Fruit fly (Drosophila melanogaster): ENCODE data around the gene Ubi-p63E.

Ubi-p63E gene

dm6 chr3L:3882046-3882445 is 20.9 kb downstream of the Ubi-p63E start:
- TF ChIP-seq Sin3A (optimal IDR thresholded peaks at IDR 0.05) (no peak), insv (optimal IDR thresholded peaks at IDR 0.05) (no peak), psq (optimal IDR thresholded peaks at IDR 0.05) (no peak), ttk (optimal IDR thresholded peaks at IDR 0.05) (no peak), Myc (optimal IDR thresholded peaks at IDR 0.05) (no peak), h (optimal IDR thresholded peaks at IDR 0.05) (no peak)

DNA sequence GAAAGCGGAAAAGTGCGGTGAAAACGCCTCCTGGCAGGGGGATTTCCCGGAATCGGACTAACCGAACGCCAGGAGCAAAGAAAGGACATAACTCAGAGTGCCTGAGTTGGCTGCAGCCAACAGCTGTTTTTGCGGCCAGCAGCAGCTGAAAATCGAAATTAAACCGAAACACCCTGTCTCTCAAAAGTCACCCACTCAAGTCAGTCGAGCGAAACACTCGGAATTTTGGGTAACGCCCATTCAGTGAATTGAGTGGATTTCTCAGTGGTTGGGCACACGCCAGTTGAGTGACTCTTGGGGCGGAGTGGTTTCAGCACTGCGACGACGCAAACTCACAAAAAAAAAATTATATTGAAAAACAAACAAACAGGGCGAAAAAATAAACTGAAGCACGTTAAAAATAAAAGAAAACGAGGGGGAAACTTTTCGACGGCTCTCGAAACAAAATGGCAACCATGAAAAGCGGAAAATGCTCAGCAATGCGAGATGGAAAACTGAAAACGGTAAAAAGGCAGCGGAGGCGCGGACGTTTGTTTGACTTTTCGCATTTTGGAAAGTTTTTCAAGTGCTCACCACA is 24.2 kb downstream of the Ubi-p63E start:
- TF ChIP-seq Sin3A (optimal IDR thresholded peaks at IDR 0.05) (no peak), ttk (optimal IDR thresholded peaks at IDR 0.05) (no peak), h (optimal IDR thresholded peaks at IDR 0.05) (no peak), insv (optimal IDR thresholded peaks at IDR 0.05) (no peak), Myc (optimal IDR thresholded peaks at IDR 0.05) (no peak)

DNA sequence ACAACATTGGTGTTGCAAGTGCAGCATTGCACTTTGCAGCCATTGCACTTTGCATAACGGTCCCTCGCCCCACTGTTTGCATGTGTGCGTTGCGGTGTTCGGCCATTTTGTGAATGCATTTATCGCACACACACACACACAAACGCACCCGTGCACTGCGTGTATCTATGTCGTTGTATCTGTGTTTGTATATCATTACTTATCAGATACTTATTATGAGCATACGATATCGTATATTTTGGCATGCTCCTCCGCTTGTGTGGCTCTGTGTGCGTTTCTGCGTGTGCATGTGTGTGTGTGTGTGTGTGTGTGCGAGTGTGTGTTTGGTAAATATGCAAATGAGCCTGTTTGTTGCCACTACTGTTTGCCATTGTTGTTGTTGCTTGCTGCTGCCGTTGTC is 26.1 kb downstream of the Ubi-p63E start:
- TF ChIP-seq Myc (optimal IDR thresholded peaks at IDR 0.05) (no peak), insv (optimal IDR thresholded peaks at IDR 0.05) (no peak), h (optimal IDR thresholded peaks at IDR 0.05) (no peak), ttk (optimal IDR thresholded peaks at IDR 0.05) (no peak), Sin3A (optimal IDR thresholded peaks at IDR 0.05) (no peak), psq (optimal IDR thresholded peaks at IDR 0.05) (no peak)

DNA sequence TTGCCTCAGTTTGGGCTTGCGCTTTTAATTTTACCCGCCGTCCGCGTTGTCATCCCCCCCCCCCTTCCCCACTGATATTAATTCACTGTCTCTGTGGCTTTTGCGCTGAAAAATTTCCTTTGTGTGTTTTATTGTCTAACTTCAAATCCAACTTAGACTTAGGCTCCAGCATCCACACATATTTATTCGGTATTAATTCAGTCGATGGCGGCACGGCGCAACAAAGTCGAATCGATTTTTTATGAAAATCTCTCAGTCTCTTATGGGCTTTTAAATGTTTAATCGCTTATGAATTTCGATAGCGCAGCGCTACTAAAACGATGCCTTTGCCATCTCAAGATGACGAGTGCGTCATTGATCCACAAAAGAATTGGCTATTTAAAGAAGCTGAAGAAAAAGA is 27.0 kb downstream of the Ubi-p63E start:
- no peak for TF ChIP-seq h (optimal IDR thresholded peaks at IDR 0.05)
- TF ChIP-seq insv (optimal IDR thresholded peaks at IDR 0.05): no peak
- TF ChIP-seq Sin3A (optimal IDR thresholded peaks at IDR 0.05): no peak
- TF ChIP-seq Myc (optimal IDR thresholded peaks at IDR 0.05): no peak
- no peak for TF ChIP-seq ttk (optimal IDR thresholded peaks at IDR 0.05)
- TF ChIP-seq psq (optimal IDR thresholded peaks at IDR 0.05): no peak

- TF ChIP-seq insv (optimal IDR thresholded peaks at IDR 0.05) (no peak), h (optimal IDR thresholded peaks at IDR 0.05) (no peak), ttk (optimal IDR thresholded peaks at IDR 0.05) (no peak)
Measured at dm6 chr3L:3875004-3875403, 28.0 kb downstream of the Ubi-p63E start.

dm6 chr3L:3873094-3873493 is 29.9 kb downstream of the Ubi-p63E start:
- no peak for TF ChIP-seq Myc (optimal IDR thresholded peaks at IDR 0.05)
- TF ChIP-seq ttk (optimal IDR thresholded peaks at IDR 0.05): no peak
- TF ChIP-seq insv (optimal IDR thresholded peaks at IDR 0.05): no peak
- no peak for TF ChIP-seq Sin3A (optimal IDR thresholded peaks at IDR 0.05)
- TF ChIP-seq psq (optimal IDR thresholded peaks at IDR 0.05): no peak
- no peak for TF ChIP-seq h (optimal IDR thresholded peaks at IDR 0.05)

DNA sequence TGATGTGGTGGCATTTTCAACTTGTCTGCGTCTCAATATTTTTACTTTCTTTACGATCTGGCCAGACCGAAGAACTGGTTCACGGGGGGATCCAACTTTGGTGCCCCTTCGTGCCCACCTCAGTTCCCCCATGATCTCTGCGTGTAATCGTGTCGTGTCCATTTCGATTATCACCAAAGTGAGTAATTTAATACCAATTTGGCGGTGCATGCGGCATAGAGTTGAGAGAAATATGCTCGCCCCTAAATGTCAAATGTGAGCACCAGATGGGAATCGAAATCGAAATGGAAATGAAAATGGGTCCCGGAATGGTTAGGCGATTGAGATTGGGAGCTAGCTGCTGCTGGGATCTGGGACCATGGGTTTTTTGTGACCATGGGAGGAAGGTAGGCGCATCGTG is 31.7 kb downstream of the Ubi-p63E start:
- no peak for TF ChIP-seq insv (optimal IDR thresholded peaks at IDR 0.05)
- no peak for TF ChIP-seq ttk (optimal IDR thresholded peaks at IDR 0.05)
- TF ChIP-seq psq (optimal IDR thresholded peaks at IDR 0.05): no peak
- TF ChIP-seq Sin3A (optimal IDR thresholded peaks at IDR 0.05): no peak
- no peak for TF ChIP-seq h (optimal IDR thresholded peaks at IDR 0.05)
- no peak for TF ChIP-seq Myc (optimal IDR thresholded peaks at IDR 0.05)

dm6 chr3L:3868014-3868413 is 35.0 kb downstream of the Ubi-p63E start:
- TF ChIP-seq ttk (optimal IDR thresholded peaks at IDR 0.05) (no peak), insv (optimal IDR thresholded peaks at IDR 0.05) (no peak), Myc (optimal IDR thresholded peaks at IDR 0.05) (no peak), psq (optimal IDR thresholded peaks at IDR 0.05) (no peak), Sin3A (optimal IDR thresholded peaks at IDR 0.05) (no peak)

dm6 chr3L:3866429-3866828 is 36.6 kb downstream of the Ubi-p63E start:
- TF ChIP-seq insv (optimal IDR thresholded peaks at IDR 0.05) (no peak), Sin3A (optimal IDR thresholded peaks at IDR 0.05) (no peak), Myc (optimal IDR thresholded peaks at IDR 0.05) (no peak), psq (optimal IDR thresholded peaks at IDR 0.05) (no peak), h (optimal IDR thresholded peaks at IDR 0.05) (no peak), ttk (optimal IDR thresholded peaks at IDR 0.05) (no peak)

dm6 chr3L:3865290-3865891 is 37.6 kb downstream of the Ubi-p63E start:
- no peak for TF ChIP-seq psq (optimal IDR thresholded peaks at IDR 0.05)
- no peak for TF ChIP-seq h (optimal IDR thresholded peaks at IDR 0.05)
- TF ChIP-seq ttk (optimal IDR thresholded peaks at IDR 0.05): no peak

dm6 chr3L:3863462-3863861 is 39.5 kb downstream of the Ubi-p63E start:
- TF ChIP-seq ttk (optimal IDR thresholded peaks at IDR 0.05) (no peak), Myc (optimal IDR thresholded peaks at IDR 0.05) (no peak), h (optimal IDR thresholded peaks at IDR 0.05) (no peak), insv (optimal IDR thresholded peaks at IDR 0.05) (no peak), psq (optimal IDR thresholded peaks at IDR 0.05) (no peak), Sin3A (optimal IDR thresholded peaks at IDR 0.05) (no peak)

DNA sequence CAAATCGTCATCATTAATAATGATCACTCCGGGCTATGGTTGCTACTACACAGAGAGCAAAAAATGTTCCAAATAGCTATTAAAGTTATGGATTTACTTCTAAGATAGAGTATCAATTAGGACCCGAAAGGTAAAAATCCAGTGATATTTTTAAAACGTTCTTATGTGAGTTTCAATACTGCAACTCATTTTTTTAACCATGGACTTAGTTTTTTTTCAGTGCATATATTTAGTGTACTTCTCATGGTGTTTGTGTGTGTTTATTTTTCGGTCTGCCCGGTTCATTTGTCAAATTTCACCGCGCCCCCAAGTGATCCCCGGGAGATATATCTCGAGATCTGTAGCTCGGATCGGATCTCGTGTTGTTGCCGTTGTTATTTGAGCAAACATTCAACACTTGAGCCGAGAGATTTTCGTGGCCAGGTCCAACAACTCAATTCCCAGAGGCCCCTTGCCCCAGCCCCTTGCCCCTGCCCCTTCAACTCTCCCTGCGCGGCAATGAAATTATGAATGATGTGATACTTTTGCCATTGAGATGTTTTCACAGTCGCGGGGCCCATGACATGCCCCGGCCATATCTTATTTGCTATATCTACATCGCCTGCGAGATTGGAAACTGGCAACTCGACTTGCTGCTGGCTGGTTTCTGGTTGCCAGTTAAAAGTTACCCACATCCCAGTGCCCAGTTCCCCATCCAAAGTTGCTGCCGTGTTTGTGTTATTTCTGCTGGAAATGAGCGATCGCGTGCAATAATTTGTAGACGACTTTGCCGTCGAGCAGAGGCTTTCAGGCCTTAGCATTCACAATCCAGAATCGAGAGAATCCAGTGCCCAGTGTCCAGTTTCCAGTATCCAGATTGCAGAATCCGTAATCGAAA is 40.2 kb downstream of the Ubi-p63E start:
- no peak for TF ChIP-seq psq (optimal IDR thresholded peaks at IDR 0.05)
- TF ChIP-seq insv (optimal IDR thresholded peaks at IDR 0.05): no peak
- no peak for TF ChIP-seq ttk (optimal IDR thresholded peaks at IDR 0.05)
- TF ChIP-seq Sin3A (optimal IDR thresholded peaks at IDR 0.05): no peak
- TF ChIP-seq Myc (optimal IDR thresholded peaks at IDR 0.05): no peak
- TF ChIP-seq h (optimal IDR thresholded peaks at IDR 0.05): no peak

Data from Kc167 (cell line).